Worm (Caenorhabditis elegans): Measurements from ENCODE around the gene casy-1.

ce11 chrII:5906274-5906673, 50.2 kb downstream of the casy-1 start, which contains the start of gene F59G1.8:
- TF ChIP-seq unc-62 (GFP tag; optimal IDR thresholded peaks at IDR 0.05) (no peak), nhr-77 (tag; optimal IDR thresholded peaks at IDR 0.05) (no peak)
